Fruit fly (Drosophila melanogaster) whole organism, adult: Measurements from ENCODE around the gene jvl.
A peak's percentile ranks its signal among the peaks of the same experiment; 100 is the strongest.

ENCODE experiments used
- CG11617 ChIP-seq: fragments of 200-800 bp; sonication (Bioruptor generic); optimal IDR thresholded peaks from 2 replicates; lab custom pipeline; 2017; ENCODE audit warnings: mild to moderate bottlenecking, missing biosample characterization, missing genetic modification reagents, missing genetic modification characterization
- CG12768 ChIP-seq: fragments of 200-800 bp; sonication (Bioruptor generic); optimal IDR thresholded peaks from 2 replicates; lab custom pipeline; 2017; ENCODE audit warnings: missing biosample characterization, missing genetic modification characterization, mild to moderate bottlenecking, moderate library complexity, missing genetic modification reagents
- CG14711 ChIP-seq: fragments of 200-800 bp; sonication (Bioruptor generic); optimal IDR thresholded peaks from 2 replicates; lab custom pipeline; 2018; ENCODE audit warnings: missing biosample characterization, mild to moderate bottlenecking, missing genetic modification characterization, moderate library complexity
- CG1620 ChIP-seq: fragments of 200-800 bp; sonication (Bioruptor generic); optimal IDR thresholded peaks from 2 replicates; lab custom pipeline; 2016; ENCODE audit warnings: missing biosample characterization, missing genetic modification characterization
- CG33017 ChIP-seq: fragments of 200-800 bp; sonication (Bioruptor generic); optimal IDR thresholded peaks from 2 replicates; lab custom pipeline; 2018; ENCODE audit warnings: missing biosample characterization, mild to moderate bottlenecking, missing genetic modification characterization, moderate library complexity
- CG5204 ChIP-seq: fragments of 200-800 bp; sonication (Bioruptor generic); optimal IDR thresholded peaks from 2 replicates; lab custom pipeline; 2016; ENCODE audit warnings: missing biosample characterization, missing genetic modification characterization
- CG7045 ChIP-seq: fragments of 200-800 bp; sonication (Bioruptor generic); optimal IDR thresholded peaks from 2 replicates; lab custom pipeline; 2017; ENCODE audit warnings: missing biosample characterization, mild to moderate bottlenecking, missing genetic modification characterization
- CG7101 ChIP-seq: fragments of 200-800 bp; sonication (Bioruptor generic); optimal IDR thresholded peaks from 2 replicates; lab custom pipeline; 2018; ENCODE audit warnings: missing biosample characterization, mild to moderate bottlenecking, missing genetic modification characterization, moderate library complexity
- Clk ChIP-seq: fragments of 200-800 bp; sonication (Bioruptor generic); optimal IDR thresholded peaks from 2 replicates; lab custom pipeline; 2017; ENCODE audit warnings: missing biosample characterization, missing genetic modification characterization
- Crg-1 ChIP-seq: fragments of 200-800 bp; sonication (Bioruptor generic); optimal IDR thresholded peaks from 2 replicates; lab custom pipeline; 2016; ENCODE audit warnings: missing biosample characterization, missing genetic modification characterization
- Hr96 ChIP-seq: fragments of 200-800 bp; sonication (Bioruptor generic); optimal IDR thresholded peaks from 2 replicates; lab custom pipeline; 2016; ENCODE audit warnings: missing biosample characterization, missing genetic modification characterization
- Mnt ChIP-seq: fragments of 200-800 bp; sonication (Bioruptor generic); optimal IDR thresholded peaks from 2 replicates; lab custom pipeline; 2016; ENCODE audit warnings: missing biosample characterization, mild to moderate bottlenecking, missing genetic modification characterization
- bab1 ChIP-seq: fragments of 200-800 bp; sonication (Bioruptor generic); optimal IDR thresholded peaks from 3 replicates; lab custom pipeline; 2019; ENCODE audit warnings: missing biosample characterization, mild to moderate bottlenecking, missing genetic modification characterization, moderate library complexity
- cic ChIP-seq: fragments of 200-800 bp; sonication (Bioruptor generic); optimal IDR thresholded peaks from 2 replicates; lab custom pipeline; 2017; ENCODE audit warnings: missing biosample characterization, mild to moderate bottlenecking, missing genetic modification characterization, moderate library complexity
- cnc ChIP-seq, 2 experiments: fragments of >200 bp; optimal IDR thresholded peaks; 2 replicates each; lab custom pipeline; 2017
- kay ChIP-seq: fragments of 200-800 bp; sonication (Bioruptor generic); peaks from one replicate; lab custom pipeline; 2016; ENCODE audit warnings: missing biosample characterization, missing genetic modification characterization, borderline replicate concordance
- ovo ChIP-seq: fragments of 200-800 bp; sonication (Bioruptor generic); optimal IDR thresholded peaks from 2 replicates; lab custom pipeline; 2016; ENCODE audit warnings: missing biosample characterization, missing genetic modification characterization
- pad ChIP-seq: fragments of 200-800 bp; sonication (Bioruptor generic); optimal IDR thresholded peaks from 3 replicates; lab custom pipeline; 2017; ENCODE audit warnings: missing biosample characterization, missing genetic modification characterization, mild to moderate bottlenecking, moderate library complexity, missing genetic modification reagents
- tj ChIP-seq: fragments of 200-800 bp; sonication (Bioruptor generic); optimal IDR thresholded peaks from 3 replicates; lab custom pipeline; 2017; ENCODE audit warnings: missing biosample characterization, mild to moderate bottlenecking, missing genetic modification characterization, moderate library complexity
- toe ChIP-seq: fragments of 200-800 bp; sonication (Bioruptor generic); optimal IDR thresholded peaks from 2 replicates; lab custom pipeline; 2016; ENCODE audit warnings: missing biosample characterization, missing genetic modification characterization

jvl gene

DNA sequence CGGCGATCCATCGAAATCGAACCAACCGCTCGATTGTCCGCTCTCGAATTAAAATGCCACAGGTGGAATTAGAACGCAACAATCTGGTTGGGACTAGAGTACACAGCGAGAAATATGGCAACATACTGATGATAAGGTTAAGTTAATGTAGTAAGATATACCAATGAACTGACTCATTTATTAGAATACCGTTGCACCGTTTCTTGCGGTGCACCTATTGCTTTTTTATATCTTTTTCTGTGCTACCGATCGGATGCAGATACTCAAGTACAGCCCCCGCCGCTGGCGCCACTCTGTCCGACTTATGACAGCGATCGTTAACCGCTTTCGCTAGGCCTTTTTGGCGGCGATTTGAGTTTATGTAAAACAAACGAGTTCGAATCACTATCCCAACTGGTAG lies 21.3 kb upstream of the jvl start:
- TF ChIP-seq ovo (GFP tag; lab: Kevin White, UChicago), result no peak
- no peak for TF ChIP-seq tj (GFP tag; lab: Kevin White, UChicago)
- TF ChIP-seq CG11617 (GFP tag; lab: Kevin White, UChicago), result no peak

DNA sequence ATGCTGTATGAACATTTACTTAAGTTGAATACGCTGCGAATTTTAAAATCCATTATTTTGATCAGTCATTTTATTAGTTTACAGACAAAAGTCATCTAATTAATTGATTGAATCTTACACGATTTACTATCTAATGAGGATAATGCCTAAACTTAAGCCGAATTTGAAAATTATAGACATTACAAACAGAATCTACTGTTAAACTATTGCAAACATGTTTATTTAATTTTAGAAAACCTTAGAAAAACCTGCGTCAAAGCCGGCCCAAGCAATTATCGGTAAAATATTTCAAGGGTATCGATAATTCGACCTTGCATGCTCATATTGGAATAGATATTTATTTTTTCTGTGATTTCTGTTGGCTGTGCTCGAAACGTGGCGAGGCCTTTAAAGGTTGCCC lies 20.5 kb upstream of the jvl start:
- TF ChIP-seq CG11617 (GFP tag; lab: Kevin White, UChicago) (no peak), pad (GFP tag; lab: Kevin White, UChicago) (no peak), tj (GFP tag; lab: Kevin White, UChicago) (no peak), CG7045 (GFP tag; lab: Kevin White, UChicago) (no peak), CG1620 (no peak), Mnt (no peak), CG14711 (tag; lab: Kevin White, UChicago) (no peak), cnc (optimal IDR thresholded peaks at IDR 0.05; lab: Kevin White, UChicago) (no peak), CG33017 (no peak), Hr96 (GFP tag; lab: Kevin White, UChicago) (no peak), Crg-1 (GFP tag; lab: Kevin White, UChicago) (no peak), toe (no peak), CG7101 (tag; lab: Kevin White, UChicago) (no peak)

DNA sequence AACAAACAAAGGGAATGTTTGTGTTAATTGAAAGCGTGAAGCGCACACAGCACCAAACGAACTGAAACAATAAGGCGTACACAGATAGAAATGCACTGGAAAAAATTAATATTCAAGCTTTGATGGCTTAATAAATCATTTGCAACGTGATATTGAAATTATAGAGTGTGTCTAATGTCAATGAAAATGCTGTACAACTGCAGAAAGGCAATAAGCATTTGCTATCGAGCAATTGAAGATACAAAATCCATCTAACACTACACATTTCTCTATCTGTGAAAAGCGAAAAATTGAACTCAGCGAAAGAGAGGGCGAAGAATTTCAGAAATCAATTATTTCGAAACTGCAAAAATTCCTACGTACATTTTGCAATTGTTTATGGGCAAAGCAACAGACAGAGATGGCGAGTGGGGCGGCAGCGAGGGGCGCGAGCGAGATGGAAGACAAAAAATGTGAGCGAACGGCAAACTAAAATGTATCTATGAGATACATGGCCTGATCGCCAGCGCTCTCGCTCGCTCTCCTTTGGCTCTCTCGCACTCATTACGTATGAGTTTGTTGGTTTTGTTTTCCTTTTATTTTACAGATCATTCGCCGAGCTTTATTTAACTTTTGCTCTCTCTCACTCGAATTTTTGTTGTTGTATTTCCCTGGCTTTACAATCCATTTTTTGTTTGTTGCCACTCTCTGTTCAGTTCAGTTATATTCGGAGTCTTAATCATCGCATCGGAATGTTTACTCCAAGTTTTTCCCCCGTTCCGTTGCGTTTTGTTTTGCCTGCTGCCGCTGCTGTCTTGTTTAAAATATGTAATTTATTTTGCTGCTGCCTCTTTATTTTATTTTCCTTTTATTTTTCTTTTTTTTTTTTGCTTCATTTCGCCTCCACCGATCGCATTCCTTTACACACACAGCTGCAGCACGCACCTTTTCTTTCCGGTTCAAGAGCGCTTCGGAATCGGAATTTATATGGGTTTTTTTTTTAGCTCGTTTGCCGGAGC lies 19.1 kb upstream of the jvl start:
- no peak for TF ChIP-seq CG5204 (GFP tag; lab: Kevin White, UChicago)
- peak; percentile 26 for TF ChIP-seq CG7045 (GFP tag; lab: Kevin White, UChicago)
- peak; percentile 2 for TF ChIP-seq bab1
- TF ChIP-seq toe, result no peak
- TF ChIP-seq tj (GFP tag; lab: Kevin White, UChicago), result peak; percentile 19
- TF ChIP-seq Clk (GFP tag; lab: Kevin White, UChicago), result no peak
- peak; percentile 52 for TF ChIP-seq CG7101 (tag; lab: Kevin White, UChicago)
- TF ChIP-seq pad (GFP tag; lab: Kevin White, UChicago), result no peak
- TF ChIP-seq CG12768 (GFP tag; lab: Kevin White, UChicago), result peak; percentile 60
- TF ChIP-seq CG11617 (GFP tag; lab: Kevin White, UChicago), result peak; percentile 25
- TF ChIP-seq CG33017, result no peak
- TF ChIP-seq CG14711 (tag; lab: Kevin White, UChicago), result peak; percentile 31
- no peak for TF ChIP-seq cnc (optimal IDR thresholded peaks at IDR 0.05; lab: Kevin White, UChicago)
- no peak for TF ChIP-seq cic (GFP tag; lab: Kevin White, UChicago)
- no peak for TF ChIP-seq ovo (GFP tag; lab: Kevin White, UChicago)
- no peak for TF ChIP-seq Mnt
- no peak for TF ChIP-seq kay (GFP tag; lab: Kevin White, UChicago)
- TF ChIP-seq CG1620, result no peak
- TF ChIP-seq Crg-1 (GFP tag; lab: Kevin White, UChicago), result no peak

DNA sequence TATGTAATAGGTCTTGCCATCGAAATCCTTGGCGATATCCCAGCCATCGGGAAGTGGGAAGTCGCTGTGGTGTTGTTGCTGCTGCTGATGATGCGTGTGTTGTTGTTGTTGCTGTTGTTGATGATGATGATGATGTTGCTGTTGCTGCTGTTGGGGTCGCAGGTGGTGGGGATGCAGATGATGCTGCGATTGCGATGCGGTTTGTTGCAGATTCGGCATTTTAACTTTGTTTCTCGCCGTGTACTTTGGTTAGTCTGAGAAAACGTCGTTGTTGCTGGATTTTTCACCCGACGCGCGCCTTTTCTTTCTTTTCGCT lies 18.1 kb upstream of the jvl start:
- TF ChIP-seq CG5204 (GFP tag; lab: Kevin White, UChicago), result no peak
- no peak for TF ChIP-seq cic (GFP tag; lab: Kevin White, UChicago)
- no peak for TF ChIP-seq CG7045 (GFP tag; lab: Kevin White, UChicago)
- no peak for TF ChIP-seq Mnt

DNA sequence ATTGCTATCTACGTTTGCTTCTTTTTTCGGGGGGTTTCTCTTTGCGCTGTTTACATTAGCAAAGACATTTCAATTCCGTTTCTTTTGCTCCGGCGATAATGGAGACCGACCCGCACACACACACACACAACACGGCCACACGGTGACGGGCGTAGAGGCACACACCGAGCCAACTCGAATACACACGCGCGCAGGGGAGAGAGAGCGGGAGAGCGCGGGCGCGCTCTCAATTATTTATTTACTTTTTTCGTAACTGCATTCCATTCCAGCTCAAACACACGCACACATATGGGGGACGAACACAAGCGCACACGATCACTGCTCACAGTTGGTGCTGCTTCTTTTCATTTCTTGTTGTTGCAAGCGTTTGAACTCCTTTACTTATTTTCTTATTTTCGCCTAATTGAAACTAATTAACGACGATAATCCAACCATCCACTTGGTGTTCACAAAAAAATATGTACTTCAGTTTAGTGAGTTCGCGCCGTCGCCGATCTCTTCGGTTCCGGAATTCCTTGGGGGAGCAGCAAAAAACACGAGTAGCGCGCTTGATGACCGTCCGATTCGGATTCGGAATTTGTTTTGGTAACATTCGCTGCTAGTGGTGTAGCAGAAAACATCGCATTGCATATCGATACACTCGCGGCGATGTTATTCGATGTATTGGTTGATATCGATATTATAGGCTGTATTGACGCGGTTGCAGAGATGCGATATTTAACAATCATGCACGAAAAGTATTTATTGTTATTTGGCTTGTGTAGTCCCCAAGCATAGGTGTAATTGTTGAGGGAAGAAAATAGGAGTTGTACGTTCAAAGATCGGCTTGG lies 17.5 kb upstream of the jvl start, which contains the start of gene kibra:
TSS of gene kibra (minus strand) at position 591 of the 830 bp plus-strand sequence.
- TF ChIP-seq CG12768 (GFP tag; lab: Kevin White, UChicago), result peak; percentile 62
- peak; percentile 43 for TF ChIP-seq CG7045 (GFP tag; lab: Kevin White, UChicago)
- TF ChIP-seq Crg-1 (GFP tag; lab: Kevin White, UChicago), result peak; percentile 5
- peak; percentile 49 for TF ChIP-seq CG14711 (tag; lab: Kevin White, UChicago)
- peak; percentile 54 for TF ChIP-seq cic (GFP tag; lab: Kevin White, UChicago)
- TF ChIP-seq CG33017, result peak; percentile 55
- TF ChIP-seq bab1, result peak; percentile 52
- peak; percentile 67 for TF ChIP-seq toe
- peak; percentile 50 for TF ChIP-seq CG7101 (tag; lab: Kevin White, UChicago)
- TF ChIP-seq CG1620, result peak; percentile 53
- peak; percentile 22 for TF ChIP-seq ovo (GFP tag; lab: Kevin White, UChicago)
- peak; percentile 86 for TF ChIP-seq pad (GFP tag; lab: Kevin White, UChicago)
- no peak for TF ChIP-seq cnc (optimal IDR thresholded peaks at IDR 0.05; lab: Kevin White, UChicago)
- no peak for TF ChIP-seq kay (GFP tag; lab: Kevin White, UChicago)
- TF ChIP-seq CG5204 (GFP tag; lab: Kevin White, UChicago), result no peak
- peak; percentile 63 for TF ChIP-seq tj (GFP tag; lab: Kevin White, UChicago)
- peak; percentile 83 for TF ChIP-seq Mnt
- TF ChIP-seq Hr96 (GFP tag; lab: Kevin White, UChicago), result peak; percentile 62
- TF ChIP-seq Clk (GFP tag; lab: Kevin White, UChicago), result peak; percentile 55
- peak; percentile 60 for TF ChIP-seq CG11617 (GFP tag; lab: Kevin White, UChicago)
